Worm (Caenorhabditis elegans): ENCODE measurements around the gene str-46.

The str-46 gene

ce11 chrV:2875422-2875821 is 24.3 kb downstream of the str-46 start, which contains the start of gene folt-2:
Gene folt-2 (minus strand): TSS chrV:2875600.
- TF ChIP-seq dmd-6 (GFP tag; IDR thresholded peaks at IDR 0.05) (peak; percentile 72), aha-1 (tag) (no peak), pqm-1 (tag; optimal IDR thresholded peaks at IDR 0.05) (peak; percentile 25), rbr-2 (tag; optimal IDR thresholded peaks at IDR 0.05) (no peak), nhr-11 (tag; optimal IDR thresholded peaks at IDR 0.05) (no peak), mes-2 (tag; optimal IDR thresholded peaks at IDR 0.05; ENCODE audit: poor library complexity, severe bottlenecking) (no peak), arid-1 (GFP tag; conservative IDR thresholded peaks at IDR 0.05) (no peak), nhr-10 (tag; optimal IDR thresholded peaks at IDR 0.05) (no peak), mxl-2 (GFP tag; conservative IDR thresholded peaks at IDR 0.05) (no peak), set-16 (GFP tag; IDR thresholded peaks at IDR 0.05) (no peak), lim-7 (GFP tag; IDR thresholded peaks at IDR 0.05) (no peak), nhr-6 (tag; optimal IDR thresholded peaks at IDR 0.05) (no peak), gei-8 (GFP tag; optimal IDR thresholded peaks at IDR 0.05) (no peak), nhr-41 (GFP tag; IDR thresholded peaks at IDR 0.05) (no peak), hif-1 (tag; optimal IDR thresholded peaks at IDR 0.05) (no peak), ama-1 (optimal IDR thresholded peaks at IDR 0.05) (no peak), ceh-20 (GFP tag; IDR thresholded peaks at IDR 0.05) (no peak; the same call in 1 of the 2 replicates), nhr-42 (GFP tag; IDR thresholded peaks at IDR 0.05) (no peak), hlh-11 (tag; optimal IDR thresholded peaks at IDR 0.05) (peak; percentile 37), duxl-1 (tag; optimal IDR thresholded peaks at IDR 0.05; ENCODE audit: poor library complexity) (no peak), dpl-1 (GFP tag; optimal IDR thresholded peaks at IDR 0.05) (no peak), daf-16 (GFP tag; optimal IDR thresholded peaks at IDR 0.05) (no peak), daf-16 (tag; optimal IDR thresholded peaks at IDR 0.05) (peak; percentile 48), mdt-29 (GFP tag; IDR thresholded peaks at IDR 0.05) (no peak), ceh-82 (tag; optimal IDR thresholded peaks at IDR 0.05) (no peak), fos-1 (tag; optimal IDR thresholded peaks at IDR 0.05) (no peak), hmg-1.1 (GFP tag; IDR thresholded peaks at IDR 0.05) (no peak), ceh-44 (GFP tag; IDR thresholded peaks at IDR 0.05) (no peak), nhr-111 (GFP tag; optimal IDR thresholded peaks at IDR 0.05) (no peak), snpc-4 (tag; optimal IDR thresholded peaks at IDR 0.05) (no peak), vab-7 (GFP tag; IDR thresholded peaks at IDR 0.05) (no peak), ctbp-1 (GFP tag; IDR thresholded peaks at IDR 0.05) (no peak), F10B5.3 (tag; optimal IDR thresholded peaks at IDR 0.05) (no peak), hlh-30 (tag; optimal IDR thresholded peaks at IDR 0.05; ENCODE audit: insufficient read depth) (no peak), unc-62 (GFP tag; optimal IDR thresholded peaks at IDR 0.05 in 1 of 2) (no peak), unc-62 (tag; optimal IDR thresholded peaks at IDR 0.05) (no peak), mep-1 (tag; optimal IDR thresholded peaks at IDR 0.05) (peak; percentile 16), nhr-237 (tag; optimal IDR thresholded peaks at IDR 0.05) (no peak), ces-1 (GFP tag; optimal IDR thresholded peaks at IDR 0.05) (no peak), lsy-2 (tag; optimal IDR thresholded peaks at IDR 0.05) (no peak), unc-130 (GFP tag; optimal IDR thresholded peaks at IDR 0.05) (no peak), php-3 (GFP tag; IDR thresholded peaks at IDR 0.05) (peak; percentile 56; the same call in 1 of the 2 replicates), D1046.2 (GFP tag; IDR thresholded peaks at IDR 0.05) (no peak), skn-1 (tag; optimal IDR thresholded peaks at IDR 0.05) (no peak), dve-1 (tag; optimal IDR thresholded peaks at IDR 0.05; ENCODE audit: insufficient read depth) (peak; percentile 74), mxl-3 (GFP tag; optimal IDR thresholded peaks at IDR 0.05) (no peak), cey-2 (tag; optimal IDR thresholded peaks at IDR 0.05; ENCODE audit: borderline replicate concordance, insufficient read depth) (no peak), zip-2 (tag; optimal IDR thresholded peaks at IDR 0.05) (no peak), ztf-7 (tag; optimal IDR thresholded peaks at IDR 0.05) (no peak)

All from whole organism, L4 larva.